Fruit fly (Drosophila melanogaster) whole organism, adult: ENCODE measurements around the gene Ir85a.

Source experiments
- CG12768 ChIP-seq: fragments of 200-800 bp; sonication (Bioruptor generic); optimal IDR thresholded peaks from 2 replicates; lab custom pipeline; 2017; ENCODE audit warnings: missing biosample characterization, missing genetic modification characterization, mild to moderate bottlenecking, moderate library complexity, missing genetic modification reagents
- CG7045 ChIP-seq: fragments of 200-800 bp; sonication (Bioruptor generic); optimal IDR thresholded peaks from 2 replicates; lab custom pipeline; 2017; ENCODE audit warnings: missing biosample characterization, mild to moderate bottlenecking, missing genetic modification characterization
- Clk ChIP-seq: fragments of 200-800 bp; sonication (Bioruptor generic); optimal IDR thresholded peaks from 2 replicates; lab custom pipeline; 2017; ENCODE audit warnings: missing biosample characterization, missing genetic modification characterization
- Hr96 ChIP-seq: fragments of 200-800 bp; sonication (Bioruptor generic); optimal IDR thresholded peaks from 2 replicates; lab custom pipeline; 2016; ENCODE audit warnings: missing biosample characterization, missing genetic modification characterization
- Mnt ChIP-seq: fragments of 200-800 bp; sonication (Bioruptor generic); optimal IDR thresholded peaks from 2 replicates; lab custom pipeline; 2016; ENCODE audit warnings: missing biosample characterization, mild to moderate bottlenecking, missing genetic modification characterization
- cnc ChIP-seq, 2 experiments: fragments of >200 bp; optimal IDR thresholded peaks; 2 replicates each; lab custom pipeline; 2017
- kay ChIP-seq: fragments of 200-800 bp; sonication (Bioruptor generic); peaks from one replicate; lab custom pipeline; 2016; ENCODE audit warnings: missing biosample characterization, missing genetic modification characterization, borderline replicate concordance

DNA sequence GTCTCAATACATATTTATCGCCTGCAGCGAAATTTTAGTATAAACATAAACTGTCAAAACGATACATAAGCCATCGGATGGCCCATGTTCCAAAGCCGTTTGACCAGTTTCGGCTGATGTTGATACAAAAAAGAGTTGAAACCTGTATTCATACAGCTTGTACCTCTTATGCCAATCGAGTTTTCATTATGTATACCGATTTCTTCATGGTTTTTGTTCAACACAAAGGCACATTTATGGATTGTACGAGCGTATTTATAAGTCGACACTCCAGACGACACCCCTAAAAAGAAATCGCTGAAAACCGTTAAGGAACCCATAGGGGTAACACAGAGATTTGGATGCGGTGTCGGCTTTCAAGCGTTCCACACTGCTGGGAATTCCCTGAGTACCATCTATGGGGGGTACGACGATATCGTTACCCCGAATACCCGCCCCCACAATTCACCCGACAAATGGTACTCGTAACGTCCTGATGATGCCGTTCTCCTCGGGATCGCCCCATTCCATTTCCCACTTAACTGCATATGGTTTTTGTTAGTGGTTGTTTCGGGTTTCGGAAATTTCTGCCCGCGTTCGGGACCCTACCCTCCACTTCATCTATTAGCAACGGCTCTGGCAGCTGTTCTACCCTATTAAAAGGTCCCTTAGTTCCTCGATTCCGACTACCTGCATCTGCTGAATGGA is 13.5 kb downstream of the Ir85a start:
- TF ChIP-seq Hr96 (GFP tag; lab: Kevin White, UChicago), result no peak
- TF ChIP-seq kay (GFP tag; lab: Kevin White, UChicago), result no peak
- no peak for TF ChIP-seq CG12768 (GFP tag; lab: Kevin White, UChicago)
- TF ChIP-seq Mnt, result no peak
- TF ChIP-seq Clk (GFP tag; lab: Kevin White, UChicago), result no peak
- no peak for TF ChIP-seq CG7045 (GFP tag; lab: Kevin White, UChicago)
- TF ChIP-seq cnc (optimal IDR thresholded peaks at IDR 0.05; lab: Kevin White, UChicago), result no peak
